Worm (Caenorhabditis elegans): ENCODE measurements around the gene srx-41.

- TF ChIP-seq lin-15B (tag; optimal IDR thresholded peaks at IDR 0.05) (no peak), nhr-28 (tag; optimal IDR thresholded peaks at IDR 0.05) (no peak), nhr-77 (tag; optimal IDR thresholded peaks at IDR 0.05) (no peak), jun-1 (tag; optimal IDR thresholded peaks at IDR 0.05) (no peak), nhr-237 (tag; optimal IDR thresholded peaks at IDR 0.05) (no peak), ceh-82 (tag; optimal IDR thresholded peaks at IDR 0.05) (no peak), R02D3.7 (tag; optimal IDR thresholded peaks at IDR 0.05) (no peak), ztf-11 (tag; optimal IDR thresholded peaks at IDR 0.05) (no peak), ZK546.5 (tag; optimal IDR thresholded peaks at IDR 0.05) (no peak), zag-1 (tag; optimal IDR thresholded peaks at IDR 0.05) (no peak)
Observed at ce11 chrV:3626944-3627343, 10.0 kb downstream of the srx-41 start, which contains the start of gene F59B1.4.

Data from whole organism, L3 larva.